Fruit fly (Drosophila melanogaster): ENCODE data around the gene SelR.
A peak's percentile ranks its signal among the peaks of the same experiment; 100 is the strongest.

Gene SelR

DNA sequence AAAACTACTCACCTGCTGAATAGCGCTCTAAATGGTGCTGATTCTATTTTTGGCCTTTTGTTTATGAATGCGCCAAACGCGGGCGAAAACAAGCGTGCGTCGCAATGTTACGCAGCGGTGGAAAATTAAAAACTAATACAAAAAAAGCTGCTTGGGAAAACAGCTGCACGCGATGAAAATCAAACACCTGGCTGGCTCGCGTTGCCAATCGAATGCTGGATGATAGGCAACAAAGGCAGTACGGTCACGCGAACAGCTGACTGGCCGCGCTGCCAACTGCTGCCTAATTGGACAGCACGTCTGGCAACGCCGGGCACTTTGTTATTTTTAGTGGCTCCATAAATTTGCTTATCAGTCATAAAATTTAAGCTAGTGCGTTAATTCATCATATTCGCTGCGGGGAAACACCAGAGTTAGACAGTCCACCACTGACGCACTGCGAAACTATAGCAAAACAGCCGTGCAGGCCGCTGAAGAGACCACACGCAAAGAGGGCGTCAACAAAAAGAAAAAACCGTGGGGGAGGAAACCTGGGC lies at the start of gene SelR, which contains the start of gene Tsp86D (continued):
- TF ChIP-seq CG10366 (GFP tag; IDR thresholded peaks at IDR 0.05) (no peak), Gug (GFP tag; IDR thresholded peaks at IDR 0.05) (no peak), CG9797 (GFP tag; optimal IDR thresholded peaks at IDR 0.05) (peak; percentile 95), croc (GFP tag; conservative IDR thresholded peaks at IDR 0.05) (no peak), D19A (tag; optimal IDR thresholded peaks at IDR 0.05) (peak; percentile 12), vfl (GFP tag; optimal IDR thresholded peaks at IDR 0.05) (no peak), lmd (GFP tag; IDR thresholded peaks at IDR 0.05) (no peak), Meics (GFP tag; optimal IDR thresholded peaks at IDR 0.05) (peak; percentile 37), lilli (GFP tag; optimal IDR thresholded peaks at IDR 0.05) (peak; percentile 10), pho (GFP tag; optimal IDR thresholded peaks at IDR 0.05) (peak; percentile 22), grn (GFP tag; optimal IDR thresholded peaks at IDR 0.05) (peak; percentile 43), Deaf1 (tag; optimal IDR thresholded peaks at IDR 0.05) (peak; percentile 28), CG2712 (tag; optimal IDR thresholded peaks at IDR 0.05) (peak; percentile 58), HmgZ (tag; optimal IDR thresholded peaks at IDR 0.05) (peak; percentile 71), CG3995 (GFP tag; optimal IDR thresholded peaks at IDR 0.05) (no peak), CG1024 (GFP tag; IDR thresholded peaks at IDR 0.05) (no peak), Dfd (GFP tag; optimal IDR thresholded peaks at IDR 0.05) (no peak), dm (GFP tag; optimal IDR thresholded peaks at IDR 0.05) (peak; percentile 75), CG6254 (GFP tag; optimal IDR thresholded peaks at IDR 0.05) (no peak), btn (GFP tag; optimal IDR thresholded peaks at IDR 0.05) (no peak), lab (GFP tag; optimal IDR thresholded peaks at IDR 0.05) (peak; percentile 78), CG14710 (tag; optimal IDR thresholded peaks at IDR 0.05) (peak; percentile 65), CG14860 (GFP tag; IDR thresholded peaks at IDR 0.05; ENCODE audit: partially characterized antibody) (peak; percentile 53; the same call in 2 of the 3 replicates), CG6791 (GFP tag; IDR thresholded peaks at IDR 0.05; ENCODE audit: partially characterized antibody) (peak; percentile 64; the same call in 2 of the 3 replicates), esg (GFP tag; conservative IDR thresholded peaks at IDR 0.05) (no peak), ttk (GFP tag; IDR thresholded peaks at IDR 0.05) (0 out of 2 replicates have a peak, but pooled peaks have one; percentile 17), phol (tag; optimal IDR thresholded peaks at IDR 0.05) (peak; percentile 50), caup (GFP tag; optimal IDR thresholded peaks at IDR 0.05; ENCODE audit: severe bottlenecking) (peak; percentile 42), repo (GFP tag; optimal IDR thresholded peaks at IDR 0.05) (peak; percentile 51), CG17186 (GFP tag; optimal IDR thresholded peaks at IDR 0.05) (peak; percentile 58), Dp (GFP tag; optimal IDR thresholded peaks at IDR 0.05) (peak; percentile 36), ewg (GFP tag; optimal IDR thresholded peaks at IDR 0.05) (peak; percentile 24), odd (GFP tag; optimal IDR thresholded peaks at IDR 0.05) (peak; percentile 35), zen (tag; optimal IDR thresholded peaks at IDR 0.05) (peak; percentile 66), CG17568 (GFP tag; optimal IDR thresholded peaks at IDR 0.05) (peak; percentile 62), BEAF-32 (GFP tag; optimal IDR thresholded peaks at IDR 0.05) (peak; percentile 75), Adf1 (GFP tag; IDR thresholded peaks at IDR 0.05) (peak; percentile 26; the same call in 1 of the 2 replicates), CG18764 (GFP tag; optimal IDR thresholded peaks at IDR 0.05) (no peak), CG7271 (tag; optimal IDR thresholded peaks at IDR 0.05) (peak; percentile 10), D (optimal IDR thresholded peaks at IDR 0.05) (no peak), D (GFP tag; optimal IDR thresholded peaks at IDR 0.05) (no peak), hkb (optimal IDR thresholded peaks at IDR 0.05) (peak; percentile 61), hkb (GFP tag; IDR thresholded peaks at IDR 0.05) (no peak), CG17829 (tag; optimal IDR thresholded peaks at IDR 0.05) (peak; percentile 75), pb (GFP tag; optimal IDR thresholded peaks at IDR 0.05) (no peak), Blimp-1 (GFP tag; optimal IDR thresholded peaks at IDR 0.05) (no peak), sens (GFP tag) (peak; percentile 20), CG7556 (GFP tag; optimal IDR thresholded peaks at IDR 0.05) (no peak), CG31441 (GFP tag; IDR thresholded peaks at IDR 0.05) (peak; percentile 52; the same call in 1 of the 2 replicates), CG43689 (GFP tag; IDR thresholded peaks at IDR 0.05) (no peak), z (GFP tag; IDR thresholded peaks at IDR 0.05) (0 out of 3 replicates have a peak, but pooled peaks have one; percentile 8)

All from whole organism, embryonic.